Worm (Caenorhabditis elegans): ENCODE results near the gene F07A11.5.

DNA sequence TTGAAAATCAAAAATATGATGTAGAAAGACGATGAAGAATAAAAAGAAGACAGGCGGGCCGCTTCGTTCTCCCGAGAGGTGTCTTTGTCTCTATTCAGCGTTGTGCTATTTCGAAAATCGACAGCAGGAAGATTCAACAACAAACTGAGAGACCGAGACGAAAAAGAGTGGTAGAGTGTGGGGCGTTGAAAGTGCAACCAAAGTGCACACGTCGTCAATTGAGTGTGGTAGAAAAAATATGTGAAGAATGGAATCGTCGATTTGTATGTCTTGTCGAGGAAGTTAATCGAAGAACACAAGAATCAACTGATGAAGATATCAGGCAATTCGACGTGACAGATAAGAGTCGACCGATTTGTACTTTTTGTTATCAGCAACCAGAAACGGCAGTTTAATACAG, 7.1 kb downstream of the F07A11.5 start:
- no peak for TF ChIP-seq dao-5 (tag; optimal IDR thresholded peaks at IDR 0.05)
- no peak for TF ChIP-seq W03F9.2 (tag; optimal IDR thresholded peaks at IDR 0.05)
